Worm (Caenorhabditis elegans) whole organism, early embryonic: ENCODE data around the gene Y51A2B.16.
"Not testable (repeated sequence)": the region's sequence is repeated elsewhere in the genome, so short reads cannot be mapped to it uniquely, and the experiment has no call there.

ENCODE experiments used
- B0310.2 ChIP-seq: sonication (generic microtip); optimal IDR thresholded peaks from 2 replicates; lab custom pipeline; 2016; ENCODE audit warnings: mild to moderate bottlenecking, missing genetic modification characterization, missing compliant biosample characterization
- F13C5.2 ChIP-seq: sonication (generic microtip); optimal IDR thresholded peaks from 2 replicates; lab custom pipeline; 2017; ENCODE audit warnings: mild to moderate bottlenecking, missing genetic modification characterization, inconsistent platforms, missing compliant biosample characterization
- aly-1 ChIP-seq: sonication (generic microtip); optimal IDR thresholded peaks from 2 replicates; lab custom pipeline; 2016; ENCODE audit warnings: missing genetic modification characterization, missing compliant biosample characterization
- ama-1 ChIP-seq: fragments of 150-350 bp; optimal IDR thresholded peaks from 2 replicates; lab custom pipeline; 2014
- ceh-13 ChIP-seq: fragments of 200-800 bp; sonication (Bioruptor generic); optimal IDR thresholded peaks from 2 replicates; lab custom pipeline; 2018; ENCODE audit warnings: mild to moderate bottlenecking, missing genetic modification characterization, missing compliant biosample characterization
- ceh-36 ChIP-seq: sonication (generic microtip); optimal IDR thresholded peaks from 2 replicates; lab custom pipeline; 2016; ENCODE audit warnings: missing genetic modification characterization, inconsistent platforms, missing compliant biosample characterization
- ets-7 ChIP-seq: sonication (generic microtip); optimal IDR thresholded peaks from 2 replicates; lab custom pipeline; 2016; ENCODE audit warnings: missing genotype, missing genetic modification characterization, missing compliant biosample characterization
- flt-1 ChIP-seq: fragments of 200-800 bp; sonication (Bioruptor generic); IDR thresholded peaks from 2 replicates; pipeline ENCODE4 v1.3.6; 2022; ENCODE audit warnings: missing genetic modification characterization, missing compliant biosample characterization
- hmbx-1 ChIP-seq: sonication (generic microtip); optimal IDR thresholded peaks from 2 replicates; lab custom pipeline; 2016; ENCODE audit warnings: mild to moderate bottlenecking, missing genetic modification characterization, missing compliant biosample characterization
- hmg-4 ChIP-seq: fragments of 200-800 bp; sonication (Bioruptor generic); optimal IDR thresholded peaks from 2 replicates; lab custom pipeline; 2018; ENCODE audit warnings: mild to moderate bottlenecking, missing genetic modification characterization, missing compliant biosample characterization
- hnd-1 ChIP-seq: sonication (generic microtip); optimal IDR thresholded peaks from 2 replicates; lab custom pipeline; 2016; ENCODE audit warnings: missing genetic modification characterization, missing compliant biosample characterization
- pes-1 ChIP-seq: fragments of 200-800 bp; sonication (Bioruptor generic); IDR thresholded peaks from 2 replicates; pipeline ENCODE4 v1.3.6; 2022; ENCODE audit warnings: missing genetic modification reagents, missing genetic modification characterization, missing compliant biosample characterization
- scrt-1 ChIP-seq: fragments of 200-800 bp; sonication (Bioruptor generic); IDR thresholded peaks from 2 replicates; pipeline ENCODE4 v1.3.6; 2022; ENCODE audit warnings: missing genetic modification characterization, missing compliant biosample characterization
- sea-1 ChIP-seq: fragments of 200-800 bp; sonication (Bioruptor generic); conservative IDR thresholded peaks from 2 replicates; pipeline ENCODE4 v1.3.6; 2022; ENCODE audit warnings: missing genetic modification characterization, missing compliant biosample characterization
- tbx-11 ChIP-seq: fragments of 200-800 bp; sonication (Bioruptor generic); IDR thresholded peaks from 2 replicates; pipeline ENCODE4 v1.3.6; 2022; ENCODE audit warnings: missing genetic modification characterization, missing compliant biosample characterization
- tbx-37 ChIP-seq: fragments of 200-800 bp; sonication (Bioruptor generic); conservative IDR thresholded peaks from 2 replicates; pipeline ENCODE4 v1.3.6; 2022; ENCODE audit warnings: missing genetic modification reagents, missing genetic modification characterization, missing compliant biosample characterization
- tra-4 ChIP-seq: sonication (generic microtip); optimal IDR thresholded peaks from 2 replicates; lab custom pipeline; 2017; ENCODE audit warnings: missing genetic modification characterization, missing compliant biosample characterization

Y51A2B.16 gene

DNA sequence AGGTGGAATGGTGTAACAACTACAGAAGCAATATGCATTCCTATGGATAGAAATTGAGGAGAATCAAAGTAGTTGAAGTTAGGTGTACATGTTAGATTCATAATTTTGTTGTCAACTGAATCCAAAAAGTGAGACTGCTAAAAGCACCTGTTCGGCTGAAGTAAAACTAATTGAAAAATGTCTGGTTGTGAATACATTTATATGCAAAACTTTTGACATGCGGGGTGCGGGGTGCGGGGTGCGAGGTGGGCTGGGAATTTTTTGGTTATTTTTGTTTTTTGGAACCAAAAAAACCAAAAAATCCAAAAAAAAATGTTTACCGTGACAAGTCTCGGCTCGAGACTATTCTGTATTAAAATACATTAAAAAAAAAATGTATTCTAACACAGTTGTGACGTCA lies 12.4 kb upstream of the Y51A2B.16 start, which contains the start of gene srh-207:
srh-207 (minus strand) TSS at position 101 of the 400 bp plus-strand sequence.
- TF ChIP-seq ama-1 (lab: Kevin White, UChicago) (no peak), pes-1 (no peak), aly-1 (no peak), tbx-11 (GFP tag; lab: Robert Waterston, UW) (no peak), scrt-1 (GFP tag; lab: Robert Waterston, UW) (no peak), tra-4 (no peak), tbx-37 (GFP tag; lab: Robert Waterston, UW) (no peak), ceh-13 (GFP tag; lab: Kevin White, UChicago) (no peak), hmg-4 (GFP tag; lab: Kevin White, UChicago) (no peak), ceh-36 (no peak), hmbx-1 (tag; lab: Kevin White, UChicago) (no peak), B0310.2 (tag; lab: Kevin White, UChicago) (no peak), sea-1 (GFP tag; lab: Robert Waterston, UW) (no peak), ets-7 (tag; lab: Kevin White, UChicago) (no peak), F13C5.2 (tag; lab: Kevin White, UChicago) (no peak), hnd-1 (tag; lab: Kevin White, UChicago) (no peak), flt-1 (GFP tag; lab: Robert Waterston, UW) (no peak)

- TF ChIP-seq F13C5.2 (tag; lab: Kevin White, UChicago); B0310.2 (tag; lab: Kevin White, UChicago); ceh-13 (GFP tag; lab: Kevin White, UChicago): not testable (repeated sequence)
Measured at ce11 chrV:18404767-18405166, 7.1 kb upstream of the Y51A2B.16 start, which contains the start of gene srh-209. Gene srh-209, minus strand, starts transcription at chrV:18404867.

ce11 chrV:18402743-18403142 lies 5.0 kb upstream of the Y51A2B.16 start:
- TF ChIP-seq hmg-4 (GFP tag; lab: Kevin White, UChicago) (no peak), hmbx-1 (tag; lab: Kevin White, UChicago) (no peak), hnd-1 (tag; lab: Kevin White, UChicago) (no peak)

- TF ChIP-seq ceh-13 (GFP tag; lab: Kevin White, UChicago) = no peak
- TF ChIP-seq ceh-36 = no peak
- no peak for TF ChIP-seq B0310.2 (tag; lab: Kevin White, UChicago)
- no peak for TF ChIP-seq scrt-1 (GFP tag; lab: Robert Waterston, UW)
- TF ChIP-seq ama-1 (lab: Kevin White, UChicago) = no peak
- no peak for TF ChIP-seq F13C5.2 (tag; lab: Kevin White, UChicago)
- no peak for TF ChIP-seq tbx-11 (GFP tag; lab: Robert Waterston, UW)
- no peak for TF ChIP-seq hmg-4 (GFP tag; lab: Kevin White, UChicago)
Measured at ce11 chrV:18395649-18396048, 2.1 kb downstream of the Y51A2B.16 start, which contains the start of gene Y51A2B.9. Gene Y51A2B.9, minus strand, starts transcription at chrV:18395749.

- no peak for TF ChIP-seq ceh-13 (GFP tag; lab: Kevin White, UChicago)
- no peak for TF ChIP-seq ceh-36
- no peak for TF ChIP-seq ets-7 (tag; lab: Kevin White, UChicago)
Measured at ce11 chrV:18394203-18394602, 3.5 kb downstream of the Y51A2B.16 start, which contains the start of gene Y51A2B.6. Gene Y51A2B.6, minus strand, starts transcription at chrV:18394303.

DNA sequence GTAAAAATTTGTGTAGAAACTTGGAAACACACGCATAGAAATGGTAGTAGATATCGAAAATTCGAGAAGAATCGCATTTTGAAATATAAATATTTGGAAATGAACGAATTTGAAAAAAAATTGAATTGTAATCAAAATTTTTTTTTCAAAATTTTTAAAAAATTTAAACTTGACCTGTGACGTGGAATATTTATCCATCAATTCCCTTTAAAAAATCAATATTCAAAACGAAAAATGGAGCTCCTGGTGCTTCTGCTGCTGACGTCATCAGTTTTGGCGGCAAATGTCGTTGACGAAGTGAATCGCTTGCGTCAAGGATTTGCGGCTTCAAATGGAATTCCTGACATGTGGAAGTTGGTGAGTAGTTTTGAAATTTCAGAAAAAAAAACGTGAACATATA lies 8.7 kb downstream of the Y51A2B.16 start, which contains the start of the genes Y51A2B.4 and Y51A2B.5:
Y51A2B.4 (minus strand) TSS at position 101 of the 400 bp plus-strand sequence.
Y51A2B.5 (plus strand) TSS at position 232 of the 400 bp plus-strand sequence.
- no peak for TF ChIP-seq ama-1 (lab: Kevin White, UChicago)
- TF ChIP-seq tbx-37 (GFP tag; lab: Robert Waterston, UW) = no peak
- no peak for TF ChIP-seq aly-1
- no peak for TF ChIP-seq flt-1 (GFP tag; lab: Robert Waterston, UW)
- TF ChIP-seq F13C5.2 (tag; lab: Kevin White, UChicago) = no peak
- no peak for TF ChIP-seq hmg-4 (GFP tag; lab: Kevin White, UChicago)
- TF ChIP-seq hnd-1 (tag; lab: Kevin White, UChicago) = no peak
- no peak for TF ChIP-seq ceh-36
- TF ChIP-seq B0310.2 (tag; lab: Kevin White, UChicago) = no peak
- no peak for TF ChIP-seq ets-7 (tag; lab: Kevin White, UChicago)
- TF ChIP-seq tbx-11 (GFP tag; lab: Robert Waterston, UW) = no peak

ce11 chrV:18382590-18382989 lies 15.1 kb downstream of the Y51A2B.16 start, which contains the start of gene nhr-288:
Gene nhr-288, minus strand, starts transcription at chrV:18382690.
- TF ChIP-seq hmg-4 (GFP tag; lab: Kevin White, UChicago) (no peak), tbx-37 (GFP tag; lab: Robert Waterston, UW) (no peak), ceh-13 (GFP tag; lab: Kevin White, UChicago) (no peak), ama-1 (lab: Kevin White, UChicago) (no peak), scrt-1 (GFP tag; lab: Robert Waterston, UW) (no peak), hnd-1 (tag; lab: Kevin White, UChicago) (no peak), flt-1 (GFP tag; lab: Robert Waterston, UW) (no peak), ceh-36 (no peak), tra-4 (no peak), pes-1 (no peak), B0310.2 (tag; lab: Kevin White, UChicago) (no peak), tbx-11 (GFP tag; lab: Robert Waterston, UW) (no peak), F13C5.2 (tag; lab: Kevin White, UChicago) (no peak), aly-1 (no peak), ets-7 (tag; lab: Kevin White, UChicago) (no peak), sea-1 (GFP tag; lab: Robert Waterston, UW) (no peak), hmbx-1 (tag; lab: Kevin White, UChicago) (no peak)

- TF ChIP-seq hmg-4 (GFP tag; lab: Kevin White, UChicago) (no peak), hnd-1 (tag; lab: Kevin White, UChicago) (no peak), ets-7 (tag; lab: Kevin White, UChicago) (no peak), scrt-1 (GFP tag; lab: Robert Waterston, UW) (no peak), tbx-37 (GFP tag; lab: Robert Waterston, UW) (no peak), tra-4 (no peak), sea-1 (GFP tag; lab: Robert Waterston, UW) (no peak), pes-1 (no peak), F13C5.2 (tag; lab: Kevin White, UChicago) (no peak), aly-1 (no peak), tbx-11 (GFP tag; lab: Robert Waterston, UW) (no peak), ama-1 (lab: Kevin White, UChicago) (no peak), ceh-36 (no peak), ceh-13 (GFP tag; lab: Kevin White, UChicago) (no peak), B0310.2 (tag; lab: Kevin White, UChicago) (no peak), hmbx-1 (tag; lab: Kevin White, UChicago) (no peak), flt-1 (GFP tag; lab: Robert Waterston, UW) (no peak)
Measured at ce11 chrV:18378819-18379218, 18.9 kb downstream of the Y51A2B.16 start, which contains the start of gene Y51A2B.8. Gene Y51A2B.8, plus strand, starts transcription at chrV:18379119.
